Fruit fly (Drosophila melanogaster) whole organism, embryonic: ENCODE data around the gene MED15.

Source experiments
- ATbp ChIP-seq: fragments of 200-800 bp; sonication (Bioruptor generic); optimal IDR thresholded peaks from 2 replicates; lab custom pipeline; 2017; ENCODE audit warnings: missing biosample characterization, mild to moderate bottlenecking, missing genetic modification characterization, missing genetic modification reagents
- Atf6 ChIP-seq: fragments of 200-800 bp; sonication (Bioruptor generic); IDR thresholded peaks from 2 replicates; pipeline ENCODE4 v1.3.6; 2022; ENCODE audit warnings: missing biosample characterization, missing genetic modification characterization
- CG10565 ChIP-seq: fragments of 200-800 bp; sonication (Bioruptor generic); optimal IDR thresholded peaks from 3 replicates; lab custom pipeline; 2016; ENCODE audit warnings: missing biosample characterization, mild to moderate bottlenecking, missing genetic modification characterization
- CG11093 ChIP-seq: fragments of 200-800 bp; sonication (Bioruptor generic); IDR thresholded peaks from 3 replicates; pipeline ENCODE4 v1.3.6; 2022; ENCODE audit warnings: missing biosample characterization, missing genetic modification characterization
- CG13123 ChIP-seq: fragments of 200-800 bp; sonication (Bioruptor generic); optimal IDR thresholded peaks from 2 replicates; lab custom pipeline; 2016; ENCODE audit warnings: missing biosample characterization, missing genetic modification characterization
- CG13287 ChIP-seq: fragments of 200-800 bp; sonication (Bioruptor generic); IDR thresholded peaks from 2 replicates; pipeline ENCODE4 v1.3.6; 2022; ENCODE audit warnings: missing biosample characterization, missing genetic modification characterization; ENCODE audit not compliant: partially characterized antibody
- CG16863 ChIP-seq: fragments of 200-800 bp; sonication (Bioruptor generic); optimal IDR thresholded peaks from 3 replicates; lab custom pipeline; 2016; ENCODE audit warnings: missing biosample characterization, missing genetic modification characterization
- CG18476 ChIP-seq: fragments of 200-800 bp; sonication (Bioruptor generic); optimal IDR thresholded peaks from 2 replicates; lab custom pipeline; 2016; ENCODE audit warnings: missing biosample characterization, mild to moderate bottlenecking, missing genetic modification characterization
- CG2712 ChIP-seq: fragments of 200-800 bp; optimal IDR thresholded peaks from 3 replicates; lab custom pipeline; 2019; ENCODE audit warnings: missing biosample characterization, mild to moderate bottlenecking, missing genetic modification characterization, moderate library complexity
- CG30403 ChIP-seq: fragments of 200-800 bp; sonication (Bioruptor generic); optimal IDR thresholded peaks from 3 replicates; lab custom pipeline; 2016; ENCODE audit warnings: missing biosample characterization, missing genetic modification characterization
- CG34422 ChIP-seq: fragments of 200-800 bp; sonication (Bioruptor generic); IDR thresholded peaks from 3 replicates; pipeline ENCODE4 v1.3.6; 2022; ENCODE audit warnings: missing biosample characterization, missing genetic modification characterization
- CG4360 ChIP-seq: fragments of 200-800 bp; sonication (Bioruptor generic); IDR thresholded peaks from 2 replicates; pipeline ENCODE4 v1.3.6; 2022; ENCODE audit warnings: missing biosample characterization, missing genetic modification characterization
- CG4820 ChIP-seq: fragments of 200-800 bp; sonication (Bioruptor generic); optimal IDR thresholded peaks from 3 replicates; lab custom pipeline; 2016; ENCODE audit warnings: missing biosample characterization, missing genetic modification characterization
- CG5245 ChIP-seq: fragments of 200-800 bp; sonication (Bioruptor generic); optimal IDR thresholded peaks from 3 replicates; lab custom pipeline; 2016; ENCODE audit warnings: missing biosample characterization, missing genetic modification characterization
- CG6654 ChIP-seq: fragments of 200-800 bp; sonication (Bioruptor generic); optimal IDR thresholded peaks from 2 replicates; lab custom pipeline; 2017; ENCODE audit warnings: missing biosample characterization, mild to moderate bottlenecking, missing genetic modification characterization
- CG7786 ChIP-seq: fragments of 200-800 bp; sonication (Bioruptor generic); optimal IDR thresholded peaks from 2 replicates; lab custom pipeline; 2016; ENCODE audit warnings: missing biosample characterization, missing genetic modification characterization
- CG9215 ChIP-seq: fragments of 200-800 bp; sonication (Bioruptor generic); IDR thresholded peaks from 2 replicates; pipeline ENCODE4 v1.3.6; 2022; ENCODE audit warnings: missing biosample characterization, missing genetic modification characterization
- CTCF ChIP-seq: fragments of 200-800 bp; sonication (Bioruptor generic); optimal IDR thresholded peaks from 2 replicates; lab custom pipeline; 2017; ENCODE audit warnings: missing biosample characterization, mild to moderate bottlenecking, missing genetic modification characterization, moderate library complexity
- Dbx ChIP-seq: fragments of 200-800 bp; sonication (Bioruptor generic); IDR thresholded peaks from 3 replicates; pipeline ENCODE4 v1.3.6; 2022; ENCODE audit warnings: missing biosample characterization, missing genetic modification characterization
- Dip2 ChIP-seq: fragments of 200-800 bp; sonication (Bioruptor generic); IDR thresholded peaks from 2 replicates; pipeline ENCODE4 v1.3.6; 2022; ENCODE audit warnings: missing biosample characterization, missing genetic modification characterization
- Fer1 ChIP-seq: fragments of 200-800 bp; sonication (Bioruptor generic); optimal IDR thresholded peaks from 2 replicates; lab custom pipeline; 2017; ENCODE audit warnings: missing biosample characterization, mild to moderate bottlenecking, missing genetic modification characterization
- NC2β ChIP-seq: fragments of 200-800 bp; sonication (Bioruptor generic); optimal IDR thresholded peaks from 2 replicates; lab custom pipeline; 2016; ENCODE audit warnings: missing biosample characterization, missing genetic modification characterization
- Pdp1 ChIP-seq, 2 experiments: fragments of 200-800 bp; sonication (Bioruptor generic); optimal IDR thresholded peaks; 3 replicates each; lab custom pipeline; 2016; ENCODE audit warnings: missing biosample characterization in 2 of 2, missing genetic modification characterization in 2 of 2, mild to moderate bottlenecking in 1 of 2, moderate library complexity in 1 of 2
- Ravus ChIP-seq: fragments of 200-800 bp; sonication (Bioruptor generic); IDR thresholded peaks from 2 replicates; pipeline ENCODE4 v1.3.6; 2022; ENCODE audit warnings: missing biosample characterization, missing genetic modification characterization
- Usf ChIP-seq: fragments of 200-800 bp; sonication (Bioruptor generic); optimal IDR thresholded peaks from 2 replicates; lab custom pipeline; 2017; ENCODE audit warnings: missing genotype, missing biosample characterization, missing genetic modification characterization
- ap ChIP-seq: fragments of 200-800 bp; sonication (Bioruptor generic); IDR thresholded peaks from 2 replicates; pipeline ENCODE4 v1.3.6; 2022; ENCODE audit warnings: missing biosample characterization, missing genetic modification characterization
- bigmax ChIP-seq: fragments of 200-800 bp; sonication (Bioruptor generic); optimal IDR thresholded peaks from 2 replicates; lab custom pipeline; 2018; ENCODE audit warnings: missing biosample characterization, mild to moderate bottlenecking, missing genetic modification characterization
- br ChIP-seq: fragments of >200 bp; optimal IDR thresholded peaks from 2 replicates; lab custom pipeline; 2017
- cg ChIP-seq: fragments of 200-800 bp; sonication (Bioruptor generic); optimal IDR thresholded peaks from 3 replicates; lab custom pipeline; 2019; ENCODE audit warnings: missing biosample characterization, mild to moderate bottlenecking, missing genetic modification characterization, moderate library complexity
- chif ChIP-seq, 2 experiments: fragments of 200-800 bp; sonication (Bioruptor generic); optimal IDR thresholded peaks; 3 replicates each; lab custom pipeline; 2016; ENCODE audit warnings: missing biosample characterization in 2 of 2, missing genetic modification characterization in 2 of 2
- chn ChIP-seq: fragments of 200-800 bp; sonication (Bioruptor generic); optimal IDR thresholded peaks from 2 replicates; lab custom pipeline; 2016; ENCODE audit warnings: missing biosample characterization, missing genetic modification characterization
- danr ChIP-seq: fragments of 200-800 bp; sonication (Bioruptor generic); IDR thresholded peaks from 2 replicates; pipeline ENCODE4 v1.3.6; 2022; ENCODE audit warnings: missing biosample characterization, missing genetic modification characterization
- dpn ChIP-seq, 2 experiments: fragments of 200-800 bp; sonication (Bioruptor generic); optimal IDR thresholded peaks; 3 replicates each; lab custom pipeline; 2016; ENCODE audit warnings: missing biosample characterization in 2 of 2, missing genetic modification characterization in 2 of 2
- exex ChIP-seq: fragments of 200-800 bp; sonication (Bioruptor generic); optimal IDR thresholded peaks from 4 replicates; lab custom pipeline; 2018; ENCODE audit warnings: missing biosample characterization, mild to moderate bottlenecking, missing genetic modification characterization, moderate library complexity
- fru ChIP-seq: fragments of >200 bp; optimal IDR thresholded peaks from 2 replicates; lab custom pipeline; 2017
- gcm ChIP-seq: fragments of 200-800 bp; sonication (Bioruptor generic); optimal IDR thresholded peaks from 2 replicates; lab custom pipeline; 2019; ENCODE audit warnings: missing biosample characterization, mild to moderate bottlenecking, missing genetic modification characterization, moderate library complexity
- gfzf ChIP-seq: fragments of 200-800 bp; sonication (Bioruptor generic); optimal IDR thresholded peaks from 2 replicates; lab custom pipeline; 2016; ENCODE audit warnings: missing biosample characterization, mild to moderate bottlenecking, missing genetic modification characterization, moderate library complexity
- hkb ChIP-seq, 2 experiments: fragments of 200-800 bp in 1 of 2; fragments of >200 bp in 1 of 2; sonication (Bioruptor generic) in 1 of 2; IDR thresholded peaks in 1 of 2; optimal IDR thresholded peaks in 1 of 2; 2 replicates each; pipeline versions ENCODE4 v1.3.6 to Lab custom; 2017 to 2022; ENCODE audit warnings: missing biosample characterization in 1 of 2, missing genetic modification characterization in 1 of 2
- klu ChIP-seq: fragments of 200-800 bp; sonication (Bioruptor generic); IDR thresholded peaks from 2 replicates; pipeline ENCODE4 v1.3.6; 2022; ENCODE audit warnings: missing biosample characterization, missing genetic modification characterization
- lab ChIP-seq: fragments of 200-800 bp; sonication (Bioruptor generic); optimal IDR thresholded peaks from 3 replicates; lab custom pipeline; 2017; ENCODE audit warnings: missing biosample characterization, missing genetic modification characterization, mild to moderate bottlenecking, moderate library complexity, missing genetic modification reagents
- lov ChIP-seq, 2 experiments: fragments of 200-800 bp in 1 of 2; fragments of >200 bp in 1 of 2; sonication (Bioruptor generic) in 1 of 2; IDR thresholded peaks in 1 of 2; optimal IDR thresholded peaks in 1 of 2; 2 replicates in 1 of 2; 3 replicates in 1 of 2; pipeline versions ENCODE4 v1.3.6 to Lab custom; 2017 to 2022; ENCODE audit warnings: missing biosample characterization in 1 of 2, missing genetic modification characterization in 1 of 2
- maf-S ChIP-seq: fragments of 200-800 bp; sonication (Bioruptor generic); optimal IDR thresholded peaks from 2 replicates; lab custom pipeline; 2016; ENCODE audit warnings: missing biosample characterization, missing genetic modification characterization
- pb ChIP-seq: fragments of 200-800 bp; sonication (Bioruptor generic); optimal IDR thresholded peaks from 3 replicates; lab custom pipeline; 2016; ENCODE audit warnings: missing biosample characterization, missing genetic modification characterization
- pzg ChIP-seq: fragments of 200-800 bp; sonication (Bioruptor generic); optimal IDR thresholded peaks from 3 replicates; lab custom pipeline; 2018; ENCODE audit warnings: missing biosample characterization, mild to moderate bottlenecking, missing genetic modification characterization, moderate library complexity
- repo ChIP-seq: fragments of 200-800 bp; sonication (Bioruptor generic); optimal IDR thresholded peaks from 2 replicates; lab custom pipeline; 2016; ENCODE audit warnings: missing biosample characterization, missing genetic modification characterization
- salm ChIP-seq: fragments of 200-800 bp; sonication (Bioruptor generic); optimal IDR thresholded peaks from 2 replicates; lab custom pipeline; 2018; ENCODE audit warnings: missing biosample characterization, mild to moderate bottlenecking, missing genetic modification characterization
- schlank ChIP-seq: fragments of 200-800 bp; sonication (Bioruptor generic); optimal IDR thresholded peaks from 2 replicates; lab custom pipeline; 2018; ENCODE audit warnings: missing biosample characterization, mild to moderate bottlenecking, missing genetic modification characterization
- sim ChIP-seq: fragments of 200-800 bp; sonication (Bioruptor generic); IDR thresholded peaks from 2 replicates; pipeline ENCODE4 v1.3.6; 2022; ENCODE audit warnings: missing biosample characterization, missing genetic modification characterization
- sug ChIP-seq: fragments of 200-800 bp; optimal IDR thresholded peaks from 2 replicates; lab custom pipeline; 2019; ENCODE audit warnings: missing biosample characterization, mild to moderate bottlenecking, missing genetic modification characterization, moderate library complexity
- unpg ChIP-seq: fragments of 200-800 bp; sonication (Bioruptor generic); optimal IDR thresholded peaks from 3 replicates; lab custom pipeline; 2018; ENCODE audit warnings: missing biosample characterization, mild to moderate bottlenecking, missing genetic modification characterization, moderate library complexity

MED15 gene

DNA sequence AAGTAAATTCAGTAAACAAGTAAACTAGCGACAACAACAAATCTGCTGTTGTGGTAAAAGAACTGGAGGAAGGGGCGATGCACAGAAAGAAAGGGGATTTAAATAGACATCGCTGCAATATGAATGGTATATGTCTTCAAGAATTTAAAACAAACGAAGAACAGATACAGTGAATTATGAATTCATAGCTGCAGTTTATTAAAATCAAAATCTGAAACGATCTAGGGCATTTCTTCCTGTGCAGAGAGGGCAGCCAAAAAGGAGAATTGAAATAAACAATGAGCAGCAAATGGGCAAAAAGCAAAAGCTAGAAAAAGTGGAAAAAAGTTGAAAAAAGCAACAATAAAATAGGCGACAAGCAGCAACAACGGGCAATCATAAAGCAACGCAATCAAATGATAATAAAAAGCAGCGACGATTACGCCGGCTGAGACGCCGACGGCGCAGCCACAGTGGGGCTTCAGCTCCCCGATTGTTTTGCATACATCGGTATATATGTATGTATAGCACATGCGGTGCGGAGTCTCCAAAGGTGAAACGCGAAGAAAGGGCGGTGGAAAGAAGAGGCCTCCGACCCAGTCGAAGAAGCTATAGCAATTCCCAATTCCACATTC lies 4.0 kb upstream of the MED15 start (continued):
- TF ChIP-seq CG2712 (tag; lab: Kevin White, UChicago), result peak; percentile 81
- peak; percentile 67 for TF ChIP-seq gcm (GFP tag; lab: Kevin White, UChicago)
- TF ChIP-seq sug (tag; lab: Kevin White, UChicago), result peak; percentile 50
- no peak for TF ChIP-seq br (lab: Kevin White, UChicago)
- peak; percentile 73 for TF ChIP-seq chn
- peak; percentile 62; the same call in 2 of the 3 replicates for TF ChIP-seq CG11093 (GFP tag; lab: Robert Waterston, UW)
- peak; percentile 86 for TF ChIP-seq ATbp (GFP tag; lab: Kevin White, UChicago)
- TF ChIP-seq sim, result peak; percentile 49; the same call in 1 of the 2 replicates
- peak; percentile 55 for TF ChIP-seq CG4820 (GFP tag; lab: Kevin White, UChicago)
- TF ChIP-seq exex (tag; lab: Kevin White, UChicago), result peak; percentile 74
- TF ChIP-seq pzg (GFP tag; lab: Kevin White, UChicago), result no peak
- peak; percentile 64 for TF ChIP-seq Dbx
- TF ChIP-seq maf-S (GFP tag; lab: Kevin White, UChicago), result peak; percentile 58
- peak; percentile 77 for TF ChIP-seq Fer1 (GFP tag; lab: Kevin White, UChicago)
- no peak; the same call in 1 of the 2 replicates for TF ChIP-seq CG13287 (GFP tag; lab: Robert Waterston, UW)
- no peak for TF ChIP-seq Usf (GFP tag; lab: Kevin White, UChicago)
- TF ChIP-seq CG4360 (GFP tag; lab: Robert Waterston, UW), result 0 out of 2 replicates have a peak, but pooled peaks have one; percentile 23
- TF ChIP-seq schlank (tag; lab: Kevin White, UChicago), result peak; percentile 61
- peak; percentile 81 for TF ChIP-seq CG7786
- peak; percentile 82 for TF ChIP-seq CG30403
- TF ChIP-seq repo (GFP tag; lab: Kevin White, UChicago), result peak; percentile 51
- peak; percentile 83 for TF ChIP-seq unpg (GFP tag; lab: Kevin White, UChicago)
- TF ChIP-seq Atf6, result peak; percentile 78
- TF ChIP-seq ap, result peak; percentile 73
- TF ChIP-seq Ravus (GFP tag; lab: Robert Waterston, UW), result peak; percentile 31
- TF ChIP-seq lab, result peak; percentile 87
- TF ChIP-seq CG18476 (GFP tag; lab: Kevin White, UChicago), result peak; percentile 33
- peak; percentile 11 for TF ChIP-seq CTCF
- TF ChIP-seq bigmax (GFP tag; lab: Kevin White, UChicago), result no peak
- TF ChIP-seq danr (GFP tag; lab: Robert Waterston, UW), result peak; percentile 50; the same call in 1 of the 2 replicates
- TF ChIP-seq lov (optimal IDR thresholded peaks at IDR 0.05; lab: Kevin White, UChicago), result no peak
- no peak; the same call in 2 of the 3 replicates for TF ChIP-seq lov (GFP tag; IDR thresholded peaks at IDR 0.05; lab: Robert Waterston, UW)
- peak; percentile 34; the same call in 1 of the 2 replicates for TF ChIP-seq CG9215 (GFP tag; lab: Robert Waterston, UW)
- no peak for TF ChIP-seq fru (lab: Kevin White, UChicago)
- peak; percentile 37 for TF ChIP-seq CG6654 (GFP tag; lab: Kevin White, UChicago)
- peak; percentile 57 for TF ChIP-seq pb (GFP tag; lab: Kevin White, UChicago)
- TF ChIP-seq CG16863 (GFP tag; lab: Kevin White, UChicago), result peak; percentile 79
- TF ChIP-seq Pdp1 (GFP tag; optimal IDR thresholded peaks at IDR 0.05; lab: Kevin White, UChicago), result peak; percentile 67 to 69
- peak; percentile 55 for TF ChIP-seq CG13123
- TF ChIP-seq salm (tag; lab: Kevin White, UChicago), result peak; percentile 42
- no peak for TF ChIP-seq Dip2 (GFP tag; lab: Robert Waterston, UW)
- no peak for TF ChIP-seq gfzf (GFP tag; lab: Kevin White, UChicago)
- no peak for TF ChIP-seq hkb (optimal IDR thresholded peaks at IDR 0.05; lab: Kevin White, UChicago)
- peak; percentile 90 for TF ChIP-seq hkb (GFP tag; IDR thresholded peaks at IDR 0.05; lab: Robert Waterston, UW)
- TF ChIP-seq klu (GFP tag; lab: Robert Waterston, UW), result 0 out of 2 replicates have a peak, but pooled peaks have one; percentile 39
- no peak for TF ChIP-seq CG10565 (GFP tag; lab: Kevin White, UChicago)
- peak; percentile 75 for TF ChIP-seq CG5245 (GFP tag; lab: Kevin White, UChicago)
- peak; percentile 63 to 70 for TF ChIP-seq chif (GFP tag; optimal IDR thresholded peaks at IDR 0.05; lab: Kevin White, UChicago)
- TF ChIP-seq dpn (GFP tag; optimal IDR thresholded peaks at IDR 0.05; lab: Kevin White, UChicago), result peak; percentile 69 to 78
- peak; percentile 59; the same call in 1 of the 3 replicates for TF ChIP-seq CG34422 (GFP tag; lab: Robert Waterston, UW)
- peak; percentile 59 for TF ChIP-seq NC2β (GFP tag; lab: Kevin White, UChicago)
- peak; percentile 11 for TF ChIP-seq cg
